Fruit fly (Drosophila melanogaster) whole organism: ENCODE results near the gene CG12560.

ENCODE experiments used
- pan ChIP-seq: fragments of >200 bp; optimal IDR thresholded peaks from 2 replicates; lab custom pipeline; 2017
- psq ChIP-seq: fragments of >200 bp; optimal IDR thresholded peaks from 2 replicates; lab custom pipeline; 2017
- usp ChIP-seq: fragments of >200 bp; optimal IDR thresholded peaks from 2 replicates; lab custom pipeline; 2017; ENCODE audit warnings: missing biosample characterization, missing genetic modification characterization, mixed read lengths

DNA sequence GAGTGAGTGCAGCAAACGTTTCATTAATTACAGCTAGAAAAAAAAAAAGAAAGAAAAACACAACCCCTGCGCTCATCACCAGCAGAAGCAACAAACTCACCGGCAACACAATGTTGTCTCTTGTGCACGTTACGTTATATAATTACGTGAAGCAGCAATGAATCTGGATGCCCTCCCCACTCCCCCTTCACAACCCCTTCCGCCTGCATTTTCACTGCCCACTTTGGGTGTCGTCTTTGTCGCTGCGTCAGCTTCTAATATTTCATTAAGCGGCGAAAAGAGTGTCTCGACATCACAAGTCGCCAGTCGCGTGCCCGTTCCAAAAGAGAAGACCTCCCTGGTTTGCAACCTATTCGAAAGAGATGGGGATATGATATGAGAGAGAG is 42.8 kb downstream of the CG12560 start:
- TF ChIP-seq usp (GFP tag; lab: Kevin White, UChicago) = no peak
- no peak for TF ChIP-seq psq
- TF ChIP-seq pan (lab: Kevin White, UChicago) = no peak
